Worm (Caenorhabditis elegans) whole organism, mixed stage, embryonic: ENCODE results near the gene enpl-1.

Source experiments
- drap-1 ChIP-seq: fragments of 200-800 bp; sonication (Bioruptor generic); optimal IDR thresholded peaks from 3 replicates; lab custom pipeline; 2018; ENCODE audit warnings: mild to moderate bottlenecking, missing genetic modification characterization, missing compliant biosample characterization
- elt-1 ChIP-seq: sonication (generic microtip); optimal IDR thresholded peaks from 2 replicates; lab custom pipeline; 2017; ENCODE audit warnings: missing genetic modification characterization, mild to moderate bottlenecking, missing compliant biosample characterization, antibody characterized with exemption, moderate library complexity, borderline replicate concordance; ENCODE audit not compliant: insufficient read depth
- ham-2 ChIP-seq: fragments of 200-800 bp; sonication (Bioruptor generic); optimal IDR thresholded peaks from 2 replicates; lab custom pipeline; 2018; ENCODE audit warnings: mild to moderate bottlenecking, missing genetic modification characterization, missing compliant biosample characterization
- lsy-2 ChIP-seq: fragments of 150-350 bp; optimal IDR thresholded peaks from 2 replicates; lab custom pipeline; 2014; ENCODE audit warnings: missing biosample characterization, missing genetic modification characterization
- mls-2 ChIP-seq: sonication (generic microtip); optimal IDR thresholded peaks from 2 replicates; lab custom pipeline; 2016; ENCODE audit warnings: mild to moderate bottlenecking, missing genetic modification characterization, moderate library complexity, missing compliant biosample characterization
- nhr-237 ChIP-seq: fragments of 150-350 bp; optimal IDR thresholded peaks from 2 replicates; lab custom pipeline; 2014; ENCODE audit warnings: missing biosample characterization, missing genetic modification characterization
- snpc-4 ChIP-seq: fragments of 150-350 bp; optimal IDR thresholded peaks from 2 replicates; lab custom pipeline; 2014; ENCODE audit warnings: missing biosample characterization, missing genetic modification characterization
- sptf-1 ChIP-seq: sonication (generic microtip); optimal IDR thresholded peaks from 2 replicates; lab custom pipeline; 2017; ENCODE audit warnings: mild to moderate bottlenecking, missing genetic modification characterization, moderate library complexity, missing compliant biosample characterization
- unc-120 ChIP-seq: sonication (generic microtip); optimal IDR thresholded peaks from 2 replicates; lab custom pipeline; 2017; ENCODE audit warnings: missing genetic modification characterization, missing compliant biosample characterization; ENCODE audit not compliant: poor library complexity, severe bottlenecking
- unc-39 ChIP-seq: fragments of 150-350 bp; optimal IDR thresholded peaks from 2 replicates; lab custom pipeline; 2014; ENCODE audit warnings: missing biosample characterization, missing genetic modification characterization
- unc-62 ChIP-seq: fragments of 150-350 bp; optimal IDR thresholded peaks from 2 replicates; lab custom pipeline; 2014; ENCODE audit warnings: missing biosample characterization, missing genetic modification reagents, missing genetic modification characterization
- ztf-11 ChIP-seq: fragments of 150-350 bp; optimal IDR thresholded peaks from 2 replicates; lab custom pipeline; 2014; ENCODE audit warnings: missing biosample characterization, missing genetic modification characterization

ce11 chrIV:11146492-11146891 is 27.4 kb downstream of the enpl-1 start:
- no peak for TF ChIP-seq lsy-2 (tag; lab: Kevin White, UChicago)
- TF ChIP-seq unc-62 (GFP tag; lab: Kevin White, UChicago), result no peak
- no peak for TF ChIP-seq snpc-4 (tag; lab: Kevin White, UChicago)
- no peak for TF ChIP-seq ham-2 (GFP tag; lab: Kevin White, UChicago)
- no peak for TF ChIP-seq elt-1
- TF ChIP-seq ztf-11 (tag; lab: Kevin White, UChicago), result no peak
- no peak for TF ChIP-seq unc-120 (tag; lab: Kevin White, UChicago)
- TF ChIP-seq nhr-237 (tag; lab: Kevin White, UChicago), result no peak
- TF ChIP-seq mls-2, result no peak
- TF ChIP-seq drap-1 (GFP tag; lab: Kevin White, UChicago), result no peak
- TF ChIP-seq unc-39, result no peak
- no peak for TF ChIP-seq sptf-1 (tag; lab: Kevin White, UChicago)
